Worm (Caenorhabditis elegans): Measurements from ENCODE around the gene srh-258.

Gene srh-258

ce11 chrV:15379817-15380216 is 25.1 kb upstream of the srh-258 start, which contains the start of gene srh-251:
srh-251 (minus strand) TSS chrV:15379917.
- TF ChIP-seq nhr-76 (tag; optimal IDR thresholded peaks at IDR 0.05) (no peak), nhr-20 (tag; optimal IDR thresholded peaks at IDR 0.05) (no peak), isw-1 (GFP tag; IDR thresholded peaks at IDR 0.05) (no peak), pqm-1 (tag; optimal IDR thresholded peaks at IDR 0.05) (no peak), unc-98 (GFP tag; IDR thresholded peaks at IDR 0.05) (no peak), dsc-1 (tag; optimal IDR thresholded peaks at IDR 0.05) (no peak), skn-1 (tag; optimal IDR thresholded peaks at IDR 0.05) (no peak), alr-1 (tag; optimal IDR thresholded peaks at IDR 0.05; ENCODE audit: borderline replicate concordance) (no peak), mef-2 (tag; optimal IDR thresholded peaks at IDR 0.05) (no peak), nhr-71 (tag; optimal IDR thresholded peaks at IDR 0.05) (no peak), nhr-237 (tag; optimal IDR thresholded peaks at IDR 0.05) (no peak), C34B4.2 (tag; optimal IDR thresholded peaks at IDR 0.05) (no peak), aly-2 (tag; optimal IDR thresholded peaks at IDR 0.05) (no peak), aha-1 (tag; optimal IDR thresholded peaks at IDR 0.05) (no peak), fkh-8 (tag; optimal IDR thresholded peaks at IDR 0.05) (no peak), rnt-1 (tag; optimal IDR thresholded peaks at IDR 0.05) (no peak)

ce11 chrV:15380857-15381256 is 24.1 kb upstream of the srh-258 start, which contains the start of gene dhs-23:
dhs-23 (plus strand) TSS chrV:15381219.
- peak; percentile 54 for TF ChIP-seq nhr-20 (tag; optimal IDR thresholded peaks at IDR 0.05)
- TF ChIP-seq efl-1 (optimal IDR thresholded peaks at IDR 0.05) = no peak
- peak in 1 of 2 experiments; percentile 29 for TF ChIP-seq efl-1 (GFP tag; optimal IDR thresholded peaks at IDR 0.05 in 1 of 2)
- no peak for TF ChIP-seq ceh-82 (tag; optimal IDR thresholded peaks at IDR 0.05)
- TF ChIP-seq fkh-10 (GFP tag; optimal IDR thresholded peaks at IDR 0.05) = no peak
- TF ChIP-seq nhr-11 (tag; optimal IDR thresholded peaks at IDR 0.05) = no peak
- TF ChIP-seq hlh-4 (tag; optimal IDR thresholded peaks at IDR 0.05) = no peak
- no peak for TF ChIP-seq hlh-17 (GFP tag; optimal IDR thresholded peaks at IDR 0.05; ENCODE audit: borderline replicate concordance)

ce11 chrV:15383739-15384138 is 21.2 kb upstream of the srh-258 start, which contains the start of gene str-88:
str-88 (minus strand) TSS chrV:15383839.
- TF ChIP-seq lin-15B (tag; optimal IDR thresholded peaks at IDR 0.05) (no peak), ceh-8 (GFP tag; optimal IDR thresholded peaks at IDR 0.05) (no peak), grh-1 (GFP tag; IDR thresholded peaks at IDR 0.05) (no peak), F16B12.6 (tag; optimal IDR thresholded peaks at IDR 0.05) (no peak), mep-1 (tag; optimal IDR thresholded peaks at IDR 0.05) (no peak), ces-1 (GFP tag; optimal IDR thresholded peaks at IDR 0.05) (no peak), unc-130 (tag; optimal IDR thresholded peaks at IDR 0.05) (no peak), unc-86 (tag; optimal IDR thresholded peaks at IDR 0.05) (no peak), ztf-4 (tag; optimal IDR thresholded peaks at IDR 0.05) (no peak), pqm-1 (tag; optimal IDR thresholded peaks at IDR 0.05) (no peak), snu-23 (GFP tag; optimal IDR thresholded peaks at IDR 0.05) (no peak), rnt-1 (tag; optimal IDR thresholded peaks at IDR 0.05) (no peak), fkh-10 (GFP tag; optimal IDR thresholded peaks at IDR 0.05) (no peak), ceh-82 (tag; optimal IDR thresholded peaks at IDR 0.05) (no peak), snpc-4 (tag; optimal IDR thresholded peaks at IDR 0.05) (no peak)

ce11 chrV:15384733-15385132 is 20.2 kb upstream of the srh-258 start, which contains the start of gene str-102:
str-102 (plus strand) TSS chrV:15385033.
- TF ChIP-seq unc-86 (tag; optimal IDR thresholded peaks at IDR 0.05) (no peak), F16B12.6 (tag; optimal IDR thresholded peaks at IDR 0.05) (no peak), ceh-8 (GFP tag; optimal IDR thresholded peaks at IDR 0.05) (peak; percentile 72), unc-30 (tag; optimal IDR thresholded peaks at IDR 0.05) (no peak), irx-1 (tag; optimal IDR thresholded peaks at IDR 0.05) (no peak), nhr-76 (tag; optimal IDR thresholded peaks at IDR 0.05) (no peak), tlp-1 (tag; optimal IDR thresholded peaks at IDR 0.05) (no peak), nhr-19 (GFP tag; conservative IDR thresholded peaks at IDR 0.05) (no peak), sox-4 (tag; optimal IDR thresholded peaks at IDR 0.05) (no peak)
